Fruit fly (Drosophila melanogaster): ENCODE results near the gene Srlp.

Gene Srlp

dm6 chr3R:12443769-12444168 lies 9.9 kb downstream of the Srlp start (continued):
- TF ChIP-seq ERR (GFP tag; optimal IDR thresholded peaks at IDR 0.05) (no peak), CG34422 (GFP tag; IDR thresholded peaks at IDR 0.05) (peak; percentile 19; the same call in 1 of the 3 replicates), grn (GFP tag; optimal IDR thresholded peaks at IDR 0.05) (peak; percentile 55), ham (GFP tag; IDR thresholded peaks at IDR 0.05) (no peak), sug (tag; optimal IDR thresholded peaks at IDR 0.05) (peak; percentile 20), CG8478 (optimal IDR thresholded peaks at IDR 0.05) (no peak), esg (GFP tag; conservative IDR thresholded peaks at IDR 0.05) (no peak), Hr78 (GFP tag; optimal IDR thresholded peaks at IDR 0.05) (peak in 1 of 2 experiments; percentile 12), wdn (GFP tag; IDR thresholded peaks at IDR 0.05) (no peak), CG13894 (tag; optimal IDR thresholded peaks at IDR 0.05) (peak; percentile 30), sd (tag; optimal IDR thresholded peaks at IDR 0.05) (peak; percentile 4), CG8359 (GFP tag; optimal IDR thresholded peaks at IDR 0.05; ENCODE audit: borderline replicate concordance) (no peak)

dm6 chr3R:12445468-12445867 lies 11.6 kb downstream of the Srlp start:
- TF ChIP-seq exex (tag; optimal IDR thresholded peaks at IDR 0.05) = peak; percentile 12
- TF ChIP-seq CG7987 (GFP tag; optimal IDR thresholded peaks at IDR 0.05) = peak; percentile 29
- TF ChIP-seq CG11093 (GFP tag; IDR thresholded peaks at IDR 0.05) = no peak

dm6 chr3R:12447353-12447752 lies 13.5 kb downstream of the Srlp start, which contains the start of gene vrs:
TSS of gene vrs (plus strand) at chr3R:12447653.
- TF ChIP-seq gro (GFP tag; optimal IDR thresholded peaks at IDR 0.05) (no peak), repo (GFP tag; optimal IDR thresholded peaks at IDR 0.05) (no peak), CG10321 (GFP tag; IDR thresholded peaks at IDR 0.05) (no peak), Xbp1 (GFP tag; optimal IDR thresholded peaks at IDR 0.05) (no peak), cas (GFP tag; IDR thresholded peaks at IDR 0.05) (no peak), da (GFP tag; optimal IDR thresholded peaks at IDR 0.05) (no peak)

- no peak for TF ChIP-seq pzg (GFP tag; optimal IDR thresholded peaks at IDR 0.05)
- TF ChIP-seq CG6765 (GFP tag; optimal IDR thresholded peaks at IDR 0.05) = no peak
- TF ChIP-seq CG31365 (tag; optimal IDR thresholded peaks at IDR 0.05) = no peak
- TF ChIP-seq Ets65A (GFP tag) = peak; percentile 92
- no peak for TF ChIP-seq CG13287 (GFP tag; IDR thresholded peaks at IDR 0.05; ENCODE audit: partially characterized antibody)
- TF ChIP-seq CG7271 (tag; optimal IDR thresholded peaks at IDR 0.05) = no peak
- no peak for TF ChIP-seq nerfin-1 (tag; optimal IDR thresholded peaks at IDR 0.05)
- TF ChIP-seq Ssrp (tag; optimal IDR thresholded peaks at IDR 0.05) = no peak
Observed at dm6 chr3R:12448344-12448743, 14.4 kb downstream of the Srlp start.

dm6 chr3R:12448889-12449314 lies 15.0 kb downstream of the Srlp start, which contains the start of gene CG18549:
TSS of gene CG18549 (plus strand) at chr3R:12449296.
- TF ChIP-seq en (GFP tag; optimal IDR thresholded peaks at IDR 0.05) (peak; percentile 99), NC2α (GFP tag; optimal IDR thresholded peaks at IDR 0.05) (peak; percentile 99), grau (tag; optimal IDR thresholded peaks at IDR 0.05) (peak; percentile 99), so (GFP tag; IDR thresholded peaks at IDR 0.05) (peak; percentile 100), tgo (GFP tag; IDR thresholded peaks at IDR 0.05) (peak; percentile 100), Dref (GFP tag; IDR thresholded peaks at IDR 0.05) (peak; percentile 82), MTF-1 (GFP tag; optimal IDR thresholded peaks at IDR 0.05; ENCODE audit: borderline replicate concordance) (peak; percentile 99), ash1 (GFP tag; optimal IDR thresholded peaks at IDR 0.05) (peak; percentile 98), CG5953 (GFP tag; IDR thresholded peaks at IDR 0.05) (peak; percentile 100), zen2 (GFP tag; IDR thresholded peaks at IDR 0.05; ENCODE audit: partially characterized antibody) (peak; percentile 84), gfzf (GFP tag; optimal IDR thresholded peaks at IDR 0.05) (peak; percentile 44), insv (GFP tag; optimal IDR thresholded peaks at IDR 0.05) (peak; percentile 74 to 86), vvl (GFP tag; IDR thresholded peaks at IDR 0.05) (peak; percentile 100), schlank (tag; optimal IDR thresholded peaks at IDR 0.05) (peak; percentile 99), gro (GFP tag; optimal IDR thresholded peaks at IDR 0.05) (peak; percentile 99), pfk (GFP tag; optimal IDR thresholded peaks at IDR 0.05) (peak; percentile 79), CG11247 (GFP tag; IDR thresholded peaks at IDR 0.05) (peak; percentile 100), CG34422 (GFP tag; IDR thresholded peaks at IDR 0.05) (peak; percentile 100), CG31441 (GFP tag; IDR thresholded peaks at IDR 0.05) (peak; percentile 99)
